Worm (Caenorhabditis elegans) whole organism, late embryonic: ENCODE results near the gene R12C12.7.

Experiments used
- C38D4.7 ChIP-seq: fragments of 200-800 bp; sonication (Bioruptor generic); optimal IDR thresholded peaks from 2 replicates; lab custom pipeline; 2018; ENCODE audit warnings: mild to moderate bottlenecking, missing genetic modification characterization, moderate library complexity, missing compliant biosample characterization
- F13H6.1 ChIP-seq: sonication (generic microtip); optimal IDR thresholded peaks from 2 replicates; lab custom pipeline; 2016; ENCODE audit warnings: missing genetic modification characterization, missing compliant biosample characterization
- K02D7.2 ChIP-seq: sonication (generic microtip); optimal IDR thresholded peaks from 2 replicates; lab custom pipeline; 2017; ENCODE audit warnings: mild to moderate bottlenecking, missing genetic modification characterization, missing compliant biosample characterization
- K09A11.1 ChIP-seq: sonication (generic microtip); optimal IDR thresholded peaks from 2 replicates; lab custom pipeline; 2017; ENCODE audit warnings: antibody characterized with exemption, mild to moderate bottlenecking, missing genetic modification characterization, missing compliant biosample characterization; ENCODE audit not compliant: insufficient read depth
- T23F11.4 ChIP-seq: fragments of 200-800 bp; sonication (Bioruptor generic); optimal IDR thresholded peaks from 2 replicates; lab custom pipeline; 2018; ENCODE audit warnings: mild to moderate bottlenecking, missing genetic modification characterization, missing compliant biosample characterization
- Y22D7AL.16 ChIP-seq: sonication (generic microtip); optimal IDR thresholded peaks from 2 replicates; lab custom pipeline; 2016; ENCODE audit warnings: missing genetic modification characterization, missing compliant biosample characterization
- ama-1 ChIP-seq: fragments of 150-350 bp; optimal IDR thresholded peaks from 2 replicates; lab custom pipeline; 2014
- ceh-14 ChIP-seq: sonication (generic microtip); optimal IDR thresholded peaks from 2 replicates; lab custom pipeline; 2016; ENCODE audit warnings: missing genotype, missing genetic modification characterization, missing compliant biosample characterization
- ceh-19 ChIP-seq: fragments of 200-800 bp; sonication (Bioruptor generic); optimal IDR thresholded peaks from 2 replicates; lab custom pipeline; 2018; ENCODE audit warnings: mild to moderate bottlenecking, missing genetic modification characterization, missing compliant biosample characterization
- ceh-2 ChIP-seq: sonication (generic microtip); optimal IDR thresholded peaks from 2 replicates; lab custom pipeline; 2016; ENCODE audit warnings: missing genotype, missing genetic modification characterization, missing compliant biosample characterization
- ceh-22 ChIP-seq: sonication (generic microtip); optimal IDR thresholded peaks from 2 replicates; lab custom pipeline; 2017; ENCODE audit warnings: missing biosample characterization, missing genetic modification characterization
- ceh-24 ChIP-seq: sonication (generic microtip); optimal IDR thresholded peaks from 2 replicates; lab custom pipeline; 2016; ENCODE audit warnings: mild to moderate bottlenecking, missing genetic modification characterization, missing compliant biosample characterization
- ceh-30 ChIP-seq: fragments of 150-350 bp; optimal IDR thresholded peaks from 2 replicates; lab custom pipeline; 2014; ENCODE audit warnings: missing biosample characterization, missing genetic modification characterization
- ceh-34 ChIP-seq: sonication (generic microtip); optimal IDR thresholded peaks from 2 replicates; lab custom pipeline; 2016; ENCODE audit warnings: mild to moderate bottlenecking, missing genetic modification characterization, missing compliant biosample characterization
- ceh-45 ChIP-seq: fragments of 200-800 bp; sonication (Bioruptor generic); IDR thresholded peaks from 2 replicates; pipeline ENCODE4 v1.3.6; 2022; ENCODE audit warnings: missing genetic modification reagents, missing genetic modification characterization, missing compliant biosample characterization
- ceh-6 ChIP-seq: fragments of 200-800 bp; sonication (Bioruptor generic); optimal IDR thresholded peaks from 2 replicates; lab custom pipeline; 2018; ENCODE audit warnings: mild to moderate bottlenecking, missing genetic modification characterization, missing compliant biosample characterization
- ceh-9 ChIP-seq: sonication (generic microtip); optimal IDR thresholded peaks from 2 replicates; lab custom pipeline; 2016; ENCODE audit warnings: mild to moderate bottlenecking, missing genetic modification characterization, inconsistent platforms, missing compliant biosample characterization
- dmd-4 ChIP-seq: sonication (generic microtip); optimal IDR thresholded peaks from 2 replicates; lab custom pipeline; 2016; ENCODE audit warnings: borderline replicate concordance, missing genetic modification characterization, missing compliant biosample characterization
- dve-1 ChIP-seq: sonication (generic microtip); optimal IDR thresholded peaks from 2 replicates; lab custom pipeline; 2017; ENCODE audit warnings: antibody characterized with exemption, mild to moderate bottlenecking, missing genetic modification characterization, missing compliant biosample characterization
- elt-4 ChIP-seq: sonication (generic microtip); optimal IDR thresholded peaks from 2 replicates; lab custom pipeline; 2016; ENCODE audit warnings: missing genetic modification characterization, missing compliant biosample characterization
- ets-4 ChIP-seq: sonication (generic microtip); optimal IDR thresholded peaks from 2 replicates; lab custom pipeline; 2016; ENCODE audit warnings: missing genetic modification characterization, missing compliant biosample characterization
- eyg-1 ChIP-seq: sonication (generic microtip); optimal IDR thresholded peaks from 2 replicates; lab custom pipeline; 2016; ENCODE audit warnings: missing genotype, missing genetic modification characterization, missing compliant biosample characterization
- fkh-10 ChIP-seq: fragments of 150-350 bp; optimal IDR thresholded peaks from 2 replicates; lab custom pipeline; 2014; ENCODE audit warnings: missing biosample characterization, missing genetic modification reagents, missing genetic modification characterization
- fkh-6 ChIP-seq: sonication (generic microtip); optimal IDR thresholded peaks from 2 replicates; lab custom pipeline; 2016; ENCODE audit warnings: missing genetic modification characterization, missing compliant biosample characterization
- gmeb-2 ChIP-seq: sonication (generic microtip); optimal IDR thresholded peaks from 2 replicates; lab custom pipeline; 2016; ENCODE audit warnings: missing genetic modification characterization, inconsistent platforms, missing compliant biosample characterization
- hlh-13 ChIP-seq: fragments of 200-800 bp; sonication (Bioruptor generic); optimal IDR thresholded peaks from 2 replicates; lab custom pipeline; 2018; ENCODE audit warnings: mild to moderate bottlenecking, missing genetic modification characterization, missing compliant biosample characterization
- hlh-15 ChIP-seq: sonication (generic microtip); optimal IDR thresholded peaks from 2 replicates; lab custom pipeline; 2016; ENCODE audit warnings: missing genetic modification characterization, missing compliant biosample characterization
- hlh-30 ChIP-seq: sonication (generic microtip); optimal IDR thresholded peaks from 2 replicates; lab custom pipeline; 2017; ENCODE audit warnings: antibody characterized with exemption, missing genetic modification characterization, missing compliant biosample characterization; ENCODE audit not compliant: insufficient read depth
- hlh-6 ChIP-seq: sonication (generic microtip); optimal IDR thresholded peaks from 2 replicates; lab custom pipeline; 2016; ENCODE audit warnings: missing genotype, missing genetic modification characterization, missing compliant biosample characterization
- hlh-8 ChIP-seq: sonication (generic microtip); optimal IDR thresholded peaks from 2 replicates; lab custom pipeline; 2016; ENCODE audit warnings: missing genotype, missing genetic modification characterization, missing compliant biosample characterization
- lim-6 ChIP-seq: sonication (generic microtip); optimal IDR thresholded peaks from 2 replicates; lab custom pipeline; 2016; ENCODE audit warnings: missing genetic modification characterization, missing compliant biosample characterization
- lin-11 ChIP-seq: fragments of 200-800 bp; sonication (Bioruptor generic); optimal IDR thresholded peaks from 2 replicates; lab custom pipeline; 2018; ENCODE audit warnings: mild to moderate bottlenecking, missing genetic modification characterization, missing compliant biosample characterization
- madf-2 ChIP-seq: sonication (generic microtip); optimal IDR thresholded peaks from 2 replicates; lab custom pipeline; 2017; ENCODE audit warnings: missing genetic modification characterization, missing compliant biosample characterization
- nfya-1 ChIP-seq: sonication (generic microtip); optimal IDR thresholded peaks from 2 replicates; lab custom pipeline; 2017; ENCODE audit warnings: missing genetic modification characterization, mild to moderate bottlenecking, missing compliant biosample characterization, antibody characterized with exemption, moderate library complexity
- nhr-232 ChIP-seq: sonication (generic microtip); optimal IDR thresholded peaks from 2 replicates; lab custom pipeline; 2016; ENCODE audit warnings: missing genetic modification characterization, missing compliant biosample characterization
- npax-4 ChIP-seq: sonication (generic microtip); optimal IDR thresholded peaks from 2 replicates; lab custom pipeline; 2016; ENCODE audit warnings: missing genetic modification characterization, missing compliant biosample characterization
- odd-2 ChIP-seq: sonication (generic microtip); optimal IDR thresholded peaks from 2 replicates; lab custom pipeline; 2017; ENCODE audit warnings: antibody characterized with exemption, mild to moderate bottlenecking, missing genetic modification characterization, missing compliant biosample characterization
- pag-3 ChIP-seq: sonication (generic microtip); optimal IDR thresholded peaks from 2 replicates; lab custom pipeline; 2016; ENCODE audit warnings: missing compliant biosample characterization, missing genetic modification characterization, borderline replicate concordance
- pat-9 ChIP-seq: fragments of 200-800 bp; sonication (Bioruptor generic); optimal IDR thresholded peaks from 2 replicates; lab custom pipeline; 2018; ENCODE audit warnings: mild to moderate bottlenecking, missing genetic modification characterization, moderate library complexity, missing compliant biosample characterization
- pax-1 ChIP-seq: fragments of 150-350 bp; optimal IDR thresholded peaks from 2 replicates; lab custom pipeline; 2014; ENCODE audit warnings: missing biosample characterization, missing genetic modification characterization
- pha-2 ChIP-seq: sonication (generic microtip); optimal IDR thresholded peaks from 2 replicates; lab custom pipeline; 2017; ENCODE audit warnings: mild to moderate bottlenecking, missing genetic modification characterization, missing compliant biosample characterization
- pqm-1 ChIP-seq: sonication (generic microtip); optimal IDR thresholded peaks from 2 replicates; lab custom pipeline; 2016; ENCODE audit warnings: missing genetic modification characterization, missing compliant biosample characterization
- pros-1 ChIP-seq: fragments of 150-350 bp; optimal IDR thresholded peaks from 2 replicates; lab custom pipeline; 2014; ENCODE audit warnings: missing biosample characterization, missing genetic modification reagents, missing genetic modification characterization
- sox-2 ChIP-seq: fragments of 200-800 bp; sonication (Bioruptor generic); IDR thresholded peaks from 2 replicates; pipeline ENCODE4 v1.3.6; 2022; ENCODE audit warnings: missing genetic modification reagents, missing genetic modification characterization, missing compliant biosample characterization
- sox-4 ChIP-seq: sonication (generic microtip); optimal IDR thresholded peaks from 2 replicates; lab custom pipeline; 2017; ENCODE audit warnings: mild to moderate bottlenecking, missing genetic modification characterization, inconsistent platforms, missing compliant biosample characterization
- tbx-2 ChIP-seq: sonication (generic microtip); optimal IDR thresholded peaks from 2 replicates; lab custom pipeline; 2016; ENCODE audit warnings: missing genetic modification characterization, missing compliant biosample characterization
- ttx-3 ChIP-seq: sonication (generic microtip); optimal IDR thresholded peaks from 2 replicates; lab custom pipeline; 2016; ENCODE audit warnings: missing genetic modification reagents, missing genetic modification characterization, missing compliant biosample characterization
- unc-3 ChIP-seq, 2 experiments: fragments of 200-800 bp in 1 of 2; sonication (Bioruptor generic) in 1 of 2; sonication (generic microtip) in 1 of 2; conservative IDR thresholded peaks in 1 of 2; optimal IDR thresholded peaks in 1 of 2; 2 replicates each; pipeline versions ENCODE4 v1.3.6 to Lab custom; 2016 to 2022; ENCODE audit warnings: missing compliant biosample characterization in 2 of 2, missing genetic modification characterization in 2 of 2, missing genetic modification reagents in 1 of 2
- unc-42 ChIP-seq: sonication (generic microtip); optimal IDR thresholded peaks from 2 replicates; lab custom pipeline; 2016; ENCODE audit warnings: missing genotype, missing genetic modification characterization, missing compliant biosample characterization
- unc-55 ChIP-seq: sonication (generic microtip); optimal IDR thresholded peaks from 2 replicates; lab custom pipeline; 2017; ENCODE audit warnings: missing biosample characterization, missing genetic modification reagents, missing genetic modification characterization
- unc-86 ChIP-seq: sonication (generic microtip); optimal IDR thresholded peaks from 2 replicates; lab custom pipeline; 2016; ENCODE audit warnings: missing genetic modification characterization, missing compliant biosample characterization
- zip-5 ChIP-seq: sonication (generic microtip); optimal IDR thresholded peaks from 2 replicates; lab custom pipeline; 2016; ENCODE audit warnings: missing genetic modification characterization, missing compliant biosample characterization
- ztf-16 ChIP-seq: sonication (generic microtip); optimal IDR thresholded peaks from 2 replicates; lab custom pipeline; 2017; ENCODE audit warnings: missing genetic modification characterization, missing compliant biosample characterization

R12C12.7 gene

ce11 chrII:6061495-6061894 is 5.7 kb upstream of the R12C12.7 start:
- TF ChIP-seq pqm-1 (tag; lab: Kevin White, UChicago), result peak; percentile 32
- TF ChIP-seq lin-11 (tag; lab: Kevin White, UChicago), result no peak
- no peak for TF ChIP-seq odd-2 (tag; lab: Kevin White, UChicago)
- TF ChIP-seq ceh-9 (tag; lab: Kevin White, UChicago), result no peak
- no peak for TF ChIP-seq ama-1 (lab: Kevin White, UChicago)
- no peak for TF ChIP-seq elt-4 (tag; lab: Kevin White, UChicago)
- TF ChIP-seq ceh-14 (tag; lab: Kevin White, UChicago), result peak; percentile 60
- peak; percentile 93 for TF ChIP-seq hlh-8 (tag; lab: Kevin White, UChicago)
- TF ChIP-seq sox-2, result no peak
- no peak for TF ChIP-seq hlh-15 (tag; lab: Kevin White, UChicago)
- no peak for TF ChIP-seq fkh-10 (GFP tag; lab: Kevin White, UChicago)
- TF ChIP-seq F13H6.1 (tag; lab: Kevin White, UChicago), result peak; percentile 24
- no peak for TF ChIP-seq C38D4.7 (GFP tag; lab: Kevin White, UChicago)
- TF ChIP-seq madf-2 (tag; lab: Kevin White, UChicago), result no peak
- TF ChIP-seq dve-1 (tag; lab: Kevin White, UChicago), result no peak
- TF ChIP-seq ceh-2, result peak; percentile 90
- no peak for TF ChIP-seq dmd-4
- TF ChIP-seq hlh-30 (tag; lab: Kevin White, UChicago), result no peak
- no peak for TF ChIP-seq Y22D7AL.16 (tag; lab: Kevin White, UChicago)
- TF ChIP-seq K09A11.1 (tag; lab: Kevin White, UChicago), result no peak
- no peak for TF ChIP-seq hlh-13 (GFP tag; lab: Kevin White, UChicago)
- TF ChIP-seq pag-3 (tag; lab: Kevin White, UChicago), result no peak
- no peak for TF ChIP-seq unc-55 (GFP tag; lab: Kevin White, UChicago)
- TF ChIP-seq fkh-6 (tag; lab: Kevin White, UChicago), result peak; percentile 22
- TF ChIP-seq nfya-1 (tag; lab: Kevin White, UChicago), result no peak
- no peak for TF ChIP-seq pax-1
- peak; percentile 95 for TF ChIP-seq ets-4
- TF ChIP-seq eyg-1 (tag; lab: Kevin White, UChicago), result peak; percentile 6
- no peak for TF ChIP-seq npax-4 (tag; lab: Kevin White, UChicago)
- TF ChIP-seq sox-4 (tag; lab: Kevin White, UChicago), result no peak
- TF ChIP-seq pat-9 (tag; lab: Kevin White, UChicago), result no peak
- peak; percentile 89 for TF ChIP-seq tbx-2 (tag; lab: Kevin White, UChicago)
- TF ChIP-seq zip-5 (tag; lab: Kevin White, UChicago), result peak; percentile 78
- no peak for TF ChIP-seq ceh-22 (tag; lab: Kevin White, UChicago)
- no peak for TF ChIP-seq unc-86
- TF ChIP-seq T23F11.4 (GFP tag; lab: Kevin White, UChicago), result no peak
- peak; percentile 70 for TF ChIP-seq unc-42 (tag; lab: Kevin White, UChicago)
- TF ChIP-seq ceh-45 (GFP tag; lab: Robert Waterston, UW), result no peak
- TF ChIP-seq ceh-6, result no peak
- no peak for TF ChIP-seq ttx-3 (tag; lab: Kevin White, UChicago)
- no peak for TF ChIP-seq ceh-19 (GFP tag; lab: Kevin White, UChicago)
- TF ChIP-seq nhr-232 (tag; lab: Kevin White, UChicago), result no peak
- TF ChIP-seq ceh-34, result peak; percentile 43
- no peak for TF ChIP-seq ztf-16 (tag; lab: Kevin White, UChicago)
- TF ChIP-seq ceh-30 (tag; lab: Kevin White, UChicago), result no peak
- no peak for TF ChIP-seq K02D7.2 (tag; lab: Kevin White, UChicago)
- no peak for TF ChIP-seq gmeb-2 (tag; lab: Kevin White, UChicago)
- TF ChIP-seq unc-3 (GFP tag; conservative IDR thresholded peaks at IDR 0.05; lab: Robert Waterston, UW), result no peak
- no peak for TF ChIP-seq unc-3 (tag; optimal IDR thresholded peaks at IDR 0.05; lab: Kevin White, UChicago)
- no peak for TF ChIP-seq hlh-6
- TF ChIP-seq pha-2 (tag; lab: Kevin White, UChicago), result no peak
- no peak for TF ChIP-seq pros-1 (tag; lab: Kevin White, UChicago)
- no peak for TF ChIP-seq ceh-24 (tag; lab: Kevin White, UChicago)
- TF ChIP-seq lim-6, result peak; percentile 38
